Fruit fly (Drosophila melanogaster) whole organism, adult: ENCODE measurements around the gene CG13457.

Experiments used
- CG11617 ChIP-seq: fragments of 200-800 bp; sonication (Bioruptor generic); optimal IDR thresholded peaks from 2 replicates; lab custom pipeline; 2017; ENCODE audit warnings: mild to moderate bottlenecking, missing biosample characterization, missing genetic modification reagents, missing genetic modification characterization
- CG12768 ChIP-seq: fragments of 200-800 bp; sonication (Bioruptor generic); optimal IDR thresholded peaks from 2 replicates; lab custom pipeline; 2017; ENCODE audit warnings: missing biosample characterization, missing genetic modification characterization, mild to moderate bottlenecking, moderate library complexity, missing genetic modification reagents
- CG14711 ChIP-seq: fragments of 200-800 bp; sonication (Bioruptor generic); optimal IDR thresholded peaks from 2 replicates; lab custom pipeline; 2018; ENCODE audit warnings: missing biosample characterization, mild to moderate bottlenecking, missing genetic modification characterization, moderate library complexity
- CG1620 ChIP-seq: fragments of 200-800 bp; sonication (Bioruptor generic); optimal IDR thresholded peaks from 2 replicates; lab custom pipeline; 2016; ENCODE audit warnings: missing biosample characterization, missing genetic modification characterization
- CG33017 ChIP-seq: fragments of 200-800 bp; sonication (Bioruptor generic); optimal IDR thresholded peaks from 2 replicates; lab custom pipeline; 2018; ENCODE audit warnings: missing biosample characterization, mild to moderate bottlenecking, missing genetic modification characterization, moderate library complexity
- CG5204 ChIP-seq: fragments of 200-800 bp; sonication (Bioruptor generic); optimal IDR thresholded peaks from 2 replicates; lab custom pipeline; 2016; ENCODE audit warnings: missing biosample characterization, missing genetic modification characterization
- CG7045 ChIP-seq: fragments of 200-800 bp; sonication (Bioruptor generic); optimal IDR thresholded peaks from 2 replicates; lab custom pipeline; 2017; ENCODE audit warnings: missing biosample characterization, mild to moderate bottlenecking, missing genetic modification characterization
- CG7101 ChIP-seq: fragments of 200-800 bp; sonication (Bioruptor generic); optimal IDR thresholded peaks from 2 replicates; lab custom pipeline; 2018; ENCODE audit warnings: missing biosample characterization, mild to moderate bottlenecking, missing genetic modification characterization, moderate library complexity
- Clk ChIP-seq: fragments of 200-800 bp; sonication (Bioruptor generic); optimal IDR thresholded peaks from 2 replicates; lab custom pipeline; 2017; ENCODE audit warnings: missing biosample characterization, missing genetic modification characterization
- Crg-1 ChIP-seq: fragments of 200-800 bp; sonication (Bioruptor generic); optimal IDR thresholded peaks from 2 replicates; lab custom pipeline; 2016; ENCODE audit warnings: missing biosample characterization, missing genetic modification characterization
- Hr96 ChIP-seq: fragments of 200-800 bp; sonication (Bioruptor generic); optimal IDR thresholded peaks from 2 replicates; lab custom pipeline; 2016; ENCODE audit warnings: missing biosample characterization, missing genetic modification characterization
- Mnt ChIP-seq: fragments of 200-800 bp; sonication (Bioruptor generic); optimal IDR thresholded peaks from 2 replicates; lab custom pipeline; 2016; ENCODE audit warnings: missing biosample characterization, mild to moderate bottlenecking, missing genetic modification characterization
- bab1 ChIP-seq: fragments of 200-800 bp; sonication (Bioruptor generic); optimal IDR thresholded peaks from 3 replicates; lab custom pipeline; 2019; ENCODE audit warnings: missing biosample characterization, mild to moderate bottlenecking, missing genetic modification characterization, moderate library complexity
- cic ChIP-seq: fragments of 200-800 bp; sonication (Bioruptor generic); optimal IDR thresholded peaks from 2 replicates; lab custom pipeline; 2017; ENCODE audit warnings: missing biosample characterization, mild to moderate bottlenecking, missing genetic modification characterization, moderate library complexity
- kay ChIP-seq: fragments of 200-800 bp; sonication (Bioruptor generic); peaks from one replicate; lab custom pipeline; 2016; ENCODE audit warnings: missing biosample characterization, missing genetic modification characterization, borderline replicate concordance
- ovo ChIP-seq: fragments of 200-800 bp; sonication (Bioruptor generic); optimal IDR thresholded peaks from 2 replicates; lab custom pipeline; 2016; ENCODE audit warnings: missing biosample characterization, missing genetic modification characterization
- pad ChIP-seq: fragments of 200-800 bp; sonication (Bioruptor generic); optimal IDR thresholded peaks from 3 replicates; lab custom pipeline; 2017; ENCODE audit warnings: missing biosample characterization, missing genetic modification characterization, mild to moderate bottlenecking, moderate library complexity, missing genetic modification reagents
- tj ChIP-seq: fragments of 200-800 bp; sonication (Bioruptor generic); optimal IDR thresholded peaks from 3 replicates; lab custom pipeline; 2017; ENCODE audit warnings: missing biosample characterization, mild to moderate bottlenecking, missing genetic modification characterization, moderate library complexity
- toe ChIP-seq: fragments of 200-800 bp; sonication (Bioruptor generic); optimal IDR thresholded peaks from 2 replicates; lab custom pipeline; 2016; ENCODE audit warnings: missing biosample characterization, missing genetic modification characterization

The CG13457 gene

DNA sequence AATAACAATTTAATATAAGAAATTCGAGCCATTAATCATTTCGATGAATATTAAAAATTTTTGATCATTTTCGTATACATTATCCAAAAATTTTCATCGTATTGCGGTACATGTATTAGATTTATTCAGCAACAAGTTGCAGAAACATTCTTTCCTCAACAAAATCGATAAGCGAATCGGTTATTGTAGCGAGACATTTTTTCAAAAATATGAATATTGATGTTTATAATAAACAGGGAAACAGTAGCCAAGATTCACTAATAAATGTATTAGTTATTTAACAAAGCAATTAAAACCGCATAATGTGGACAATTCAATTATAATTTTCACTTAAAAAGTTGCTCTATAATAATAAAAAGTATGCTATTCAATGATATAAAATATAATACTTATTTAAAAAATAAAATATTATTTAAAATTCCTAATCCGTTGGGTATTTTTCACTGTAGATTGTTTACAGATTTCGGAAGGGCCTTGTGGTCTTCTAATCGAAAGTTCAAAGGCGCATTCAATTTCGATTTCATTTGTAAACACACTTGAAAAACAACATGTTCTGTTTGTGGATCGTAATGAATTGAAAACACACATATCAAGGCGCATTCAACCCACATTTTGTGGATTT is 42.0 kb downstream of the CG13457 start:
- no peak for TF ChIP-seq ovo (GFP tag; lab: Kevin White, UChicago)
- no peak for TF ChIP-seq kay (GFP tag; lab: Kevin White, UChicago)

- TF ChIP-seq kay (GFP tag; lab: Kevin White, UChicago) (peak; percentile 27), CG5204 (no peak), Mnt (GFP tag; lab: Kevin White, UChicago) (no peak)
Measured at dm6 chr3L:15088285-15088684, 42.9 kb downstream of the CG13457 start.

DNA sequence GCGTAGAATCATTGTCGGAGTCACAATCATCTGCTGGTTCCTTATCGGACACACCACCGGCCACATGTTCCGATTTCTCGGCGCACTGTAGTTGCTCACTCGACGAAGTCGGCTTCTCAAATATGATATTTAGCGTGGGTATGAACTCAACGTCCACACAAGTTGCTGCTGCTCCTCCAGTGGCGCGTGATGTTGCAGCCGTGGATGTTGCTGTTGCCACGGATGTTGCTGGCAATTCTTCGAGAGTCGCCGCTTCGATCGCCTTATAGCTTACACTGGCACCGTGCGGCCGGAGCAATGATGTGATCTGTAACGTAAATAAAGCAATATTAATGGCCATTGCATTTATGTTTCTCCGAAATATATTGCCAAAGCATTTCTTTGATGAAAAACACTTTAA is 46.9 kb downstream of the CG13457 start:
- TF ChIP-seq Mnt (GFP tag; lab: Kevin White, UChicago) (no peak), toe (GFP tag; lab: Kevin White, UChicago) (no peak), CG12768 (GFP tag; lab: Kevin White, UChicago) (no peak), CG14711 (tag; lab: Kevin White, UChicago) (no peak), CG1620 (GFP tag; lab: Kevin White, UChicago) (no peak), Clk (GFP tag; lab: Kevin White, UChicago) (no peak), ovo (GFP tag; lab: Kevin White, UChicago) (no peak), CG11617 (GFP tag; lab: Kevin White, UChicago) (no peak), tj (GFP tag; lab: Kevin White, UChicago) (no peak), bab1 (GFP tag; lab: Kevin White, UChicago) (no peak), CG7101 (tag; lab: Kevin White, UChicago) (no peak), pad (GFP tag; lab: Kevin White, UChicago) (no peak), CG7045 (GFP tag; lab: Kevin White, UChicago) (no peak), Crg-1 (GFP tag; lab: Kevin White, UChicago) (no peak)

DNA sequence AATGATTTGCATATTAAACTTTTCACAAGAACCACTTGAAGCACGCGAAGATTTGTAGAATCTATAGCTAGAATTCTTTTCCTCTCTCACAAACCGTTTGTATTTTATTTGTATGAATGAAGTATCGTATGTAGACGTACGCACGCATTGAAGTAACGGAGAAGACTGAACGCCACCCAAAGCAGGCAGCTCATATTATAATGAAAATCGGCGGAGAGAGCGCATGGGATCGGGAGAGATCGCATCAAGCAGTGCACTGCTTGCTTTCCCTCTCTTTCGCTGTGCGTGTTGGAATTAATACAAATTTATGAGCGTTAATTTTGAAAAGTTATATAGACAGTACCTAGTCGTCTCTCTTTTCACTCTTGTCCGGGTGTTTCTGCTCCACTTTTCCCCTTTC is 51.9 kb downstream of the CG13457 start:
- TF ChIP-seq kay (GFP tag; lab: Kevin White, UChicago) (no peak), cic (GFP tag; lab: Kevin White, UChicago) (peak; percentile 26)

dm6 chr3L:15078347-15078746 is 52.8 kb downstream of the CG13457 start, which contains the start of gene Or71a:
Gene Or71a (minus strand): TSS chr3L:15078447.
- TF ChIP-seq CG14711 (tag; lab: Kevin White, UChicago) = no peak
- TF ChIP-seq Hr96 (GFP tag; lab: Kevin White, UChicago) = no peak
- no peak for TF ChIP-seq CG1620 (GFP tag; lab: Kevin White, UChicago)
- no peak for TF ChIP-seq Mnt (GFP tag; lab: Kevin White, UChicago)
- TF ChIP-seq CG33017 (tag; lab: Kevin White, UChicago) = no peak
- TF ChIP-seq Crg-1 (GFP tag; lab: Kevin White, UChicago) = no peak
- no peak for TF ChIP-seq CG11617 (GFP tag; lab: Kevin White, UChicago)
- no peak for TF ChIP-seq CG12768 (GFP tag; lab: Kevin White, UChicago)
